Worm (Caenorhabditis elegans): ENCODE data around the gene mfsd-6.

mfsd-6 gene

DNA sequence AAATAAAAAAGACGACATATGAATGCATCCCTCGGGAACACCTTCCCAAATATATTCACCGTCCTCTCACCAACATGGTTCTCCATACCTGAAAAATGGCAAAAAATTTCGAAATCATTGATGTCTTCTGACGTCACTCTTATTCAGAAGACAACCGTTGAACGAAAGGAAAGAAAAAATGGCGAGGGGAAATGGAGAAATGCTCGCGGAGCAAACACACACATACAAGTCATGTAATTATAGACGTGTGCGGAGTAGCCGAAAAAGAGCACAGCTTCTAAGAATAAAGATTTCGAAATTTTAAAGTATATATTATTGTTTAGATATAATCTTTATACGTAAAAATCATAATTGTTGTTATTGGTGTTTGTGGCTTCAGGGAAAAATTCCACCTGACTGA, at the start of gene mfsd-6:
mfsd-6 (minus strand) TSS at position 88 of the 400 bp plus-strand sequence.
- no peak for TF ChIP-seq nhr-28 (tag; optimal IDR thresholded peaks at IDR 0.05)
- TF ChIP-seq lsy-2 (tag; optimal IDR thresholded peaks at IDR 0.05): no peak
- no peak for TF ChIP-seq bed-3 (GFP tag; optimal IDR thresholded peaks at IDR 0.05)
- TF ChIP-seq tbx-8 (GFP tag; optimal IDR thresholded peaks at IDR 0.05): no peak

DNA sequence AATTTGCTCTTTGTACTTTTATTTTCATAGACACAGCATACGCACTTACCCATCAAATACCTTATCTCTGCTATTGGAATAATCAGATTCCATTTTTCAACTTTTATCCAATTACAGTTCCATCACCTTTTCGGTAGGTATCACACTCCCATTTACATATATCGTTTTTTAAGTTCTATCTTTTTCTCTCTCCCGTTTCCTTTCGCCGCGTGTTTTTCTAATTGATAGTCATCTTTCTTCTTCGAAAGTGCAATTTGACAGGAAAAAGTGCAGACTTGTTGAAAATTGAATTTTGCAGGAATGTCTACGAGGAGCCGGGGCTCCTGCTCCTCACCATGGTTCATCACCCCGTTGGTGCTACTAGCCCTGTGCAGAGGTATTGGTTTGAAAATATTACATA, 45.9 kb upstream of the mfsd-6 start, which contains the start of gene fbn-1:
fbn-1 (plus strand) TSS at position 301 of the 400 bp plus-strand sequence.
- TF ChIP-seq flh-1 (GFP tag; optimal IDR thresholded peaks at IDR 0.05) (no peak), cnd-1 (tag; optimal IDR thresholded peaks at IDR 0.05) (no peak), mls-2 (tag; optimal IDR thresholded peaks at IDR 0.05) (no peak), elt-1 (tag; optimal IDR thresholded peaks at IDR 0.05; ENCODE audit: borderline replicate concordance, insufficient read depth) (no peak), ceh-39 (tag; optimal IDR thresholded peaks at IDR 0.05) (no peak), pha-4 (tag; optimal IDR thresholded peaks at IDR 0.05) (no peak)

DNA sequence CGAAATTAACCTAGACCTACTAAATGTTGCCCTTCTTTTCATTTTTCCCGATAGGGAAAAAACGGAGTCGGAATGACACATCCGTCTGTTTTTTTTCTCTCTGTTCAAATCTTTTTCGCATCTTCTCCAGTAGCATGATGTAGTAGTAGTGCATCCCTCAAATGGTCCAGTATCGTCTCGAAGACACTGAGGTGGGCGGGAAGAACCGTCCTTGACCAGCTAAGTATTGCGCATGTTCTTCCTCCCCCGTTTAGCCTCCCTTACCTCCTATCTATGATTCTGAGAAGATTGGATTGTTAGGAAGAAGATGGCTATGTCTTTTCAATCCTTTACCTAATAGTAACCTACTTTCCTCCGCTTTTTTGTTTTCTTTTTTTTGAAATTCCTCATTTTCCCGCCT, 43.7 kb upstream of the mfsd-6 start:
- no peak for TF ChIP-seq lsy-2 (tag; optimal IDR thresholded peaks at IDR 0.05)
- peak; percentile 38 for TF ChIP-seq ham-2 (GFP tag; optimal IDR thresholded peaks at IDR 0.05)
- TF ChIP-seq elt-1 (tag; optimal IDR thresholded peaks at IDR 0.05; ENCODE audit: borderline replicate concordance, insufficient read depth): peak; percentile 32

DNA sequence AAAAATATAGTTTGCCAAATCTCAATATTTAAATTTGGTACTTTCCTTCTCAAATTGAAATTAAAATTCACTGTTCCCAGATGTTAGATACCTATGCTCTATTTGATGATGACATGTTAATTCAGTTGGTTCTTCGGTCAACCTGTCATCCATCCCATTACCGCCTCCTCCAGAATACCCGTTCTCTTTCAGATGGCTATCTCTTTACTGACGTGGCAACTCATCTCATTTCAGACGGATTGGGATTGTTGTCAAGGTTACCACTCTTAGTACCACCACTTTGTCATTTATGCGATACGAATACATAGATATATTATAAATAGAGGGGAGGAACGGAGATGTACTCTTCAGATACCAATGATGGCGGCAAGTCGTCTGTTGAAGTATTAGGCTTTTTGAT, 42.1 kb upstream of the mfsd-6 start:
- TF ChIP-seq nhr-2 (tag; optimal IDR thresholded peaks at IDR 0.05) (peak; percentile 75), nhr-12 (tag; optimal IDR thresholded peaks at IDR 0.05) (no peak), M03D4.4 (tag; optimal IDR thresholded peaks at IDR 0.05) (no peak), sem-2 (GFP tag; optimal IDR thresholded peaks at IDR 0.05) (no peak), bed-3 (GFP tag; optimal IDR thresholded peaks at IDR 0.05) (no peak), nhr-237 (tag; optimal IDR thresholded peaks at IDR 0.05) (no peak), cnd-1 (tag; optimal IDR thresholded peaks at IDR 0.05) (no peak), lin-13 (tag; optimal IDR thresholded peaks at IDR 0.05) (no peak), flh-1 (GFP tag; optimal IDR thresholded peaks at IDR 0.05) (no peak), ceh-83 (GFP tag; optimal IDR thresholded peaks at IDR 0.05) (no peak), nhr-28 (tag; optimal IDR thresholded peaks at IDR 0.05) (no peak), elt-1 (tag; optimal IDR thresholded peaks at IDR 0.05; ENCODE audit: borderline replicate concordance, insufficient read depth) (peak; percentile 31), snpc-4 (tag; optimal IDR thresholded peaks at IDR 0.05) (no peak), elt-3 (tag; optimal IDR thresholded peaks at IDR 0.05) (no peak), ceh-43 (GFP tag; optimal IDR thresholded peaks at IDR 0.05) (no peak), blmp-1 (tag; optimal IDR thresholded peaks at IDR 0.05) (no peak), unc-62 (GFP tag; optimal IDR thresholded peaks at IDR 0.05) (peak; percentile 29)

DNA sequence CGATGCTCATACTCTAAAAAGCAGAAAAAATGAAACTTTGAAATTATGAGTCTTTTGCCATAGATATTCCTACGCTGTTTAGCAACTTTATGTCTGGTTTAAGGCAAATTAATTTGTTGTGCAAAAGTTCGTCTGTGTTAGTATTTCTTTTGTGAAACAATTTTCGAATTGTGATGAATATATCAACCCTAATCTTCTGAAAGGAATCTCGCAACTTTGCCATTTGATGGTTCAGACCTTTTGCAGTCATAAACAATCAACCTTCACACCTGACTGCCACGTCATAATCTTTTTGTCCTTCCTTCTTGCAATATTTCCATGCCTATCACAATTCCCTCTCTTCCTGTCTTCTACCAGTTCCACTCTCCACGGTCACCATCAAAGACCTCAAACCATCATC, 40.6 kb upstream of the mfsd-6 start:
- no peak for TF ChIP-seq sptf-1 (tag; optimal IDR thresholded peaks at IDR 0.05)

DNA sequence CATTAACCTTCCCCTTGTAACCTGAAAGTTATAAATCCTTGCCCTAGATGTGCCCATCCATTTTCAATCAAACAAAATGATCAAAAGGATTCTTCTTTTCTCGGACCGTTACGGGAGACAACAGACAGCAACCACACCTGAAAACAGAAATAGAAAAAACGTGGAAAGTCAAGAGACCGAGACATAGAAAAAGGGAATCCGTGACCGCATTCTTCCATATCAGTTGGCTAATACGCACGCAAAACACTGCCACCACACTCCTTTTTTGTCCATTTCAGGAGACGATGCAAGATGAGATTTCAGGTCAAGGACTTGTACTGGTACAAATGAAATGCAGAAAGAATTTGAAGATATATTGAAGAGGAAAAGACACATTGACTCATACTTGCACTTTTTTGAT, 39.1 kb upstream of the mfsd-6 start:
- no peak for TF ChIP-seq pha-4 (tag; optimal IDR thresholded peaks at IDR 0.05)

DNA sequence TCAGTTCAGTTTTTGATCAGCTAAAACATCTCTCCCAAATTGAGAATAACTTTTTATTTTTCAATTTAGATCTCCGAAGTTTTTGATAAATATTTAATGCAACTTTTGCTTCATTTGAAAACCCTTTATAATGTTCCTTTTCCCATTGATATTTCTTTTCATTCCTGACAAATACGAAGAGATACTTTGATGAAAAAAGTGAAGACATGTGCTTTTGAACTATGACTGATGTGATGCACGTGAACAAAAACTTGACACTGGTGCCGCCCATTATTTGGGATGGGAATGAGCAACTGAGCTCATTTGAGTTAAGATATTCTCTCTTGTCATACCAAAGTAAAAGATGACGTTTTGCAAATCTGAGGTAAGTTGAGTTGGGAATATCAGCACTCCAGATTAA, 37.0 kb upstream of the mfsd-6 start, which contains the start of gene T04A6.1:
T04A6.1 (plus strand) TSS at position 301 of the 400 bp plus-strand sequence.
- TF ChIP-seq unc-39 (tag; optimal IDR thresholded peaks at IDR 0.05) (no peak), mls-2 (tag; optimal IDR thresholded peaks at IDR 0.05) (no peak), sem-2 (GFP tag; optimal IDR thresholded peaks at IDR 0.05) (no peak), M03D4.4 (tag; optimal IDR thresholded peaks at IDR 0.05) (no peak), lin-13 (tag; optimal IDR thresholded peaks at IDR 0.05) (no peak), pha-4 (tag; optimal IDR thresholded peaks at IDR 0.05) (no peak), elt-1 (tag; optimal IDR thresholded peaks at IDR 0.05; ENCODE audit: borderline replicate concordance, insufficient read depth) (no peak), nhr-2 (tag; optimal IDR thresholded peaks at IDR 0.05) (no peak), elt-3 (tag; optimal IDR thresholded peaks at IDR 0.05) (no peak)

DNA sequence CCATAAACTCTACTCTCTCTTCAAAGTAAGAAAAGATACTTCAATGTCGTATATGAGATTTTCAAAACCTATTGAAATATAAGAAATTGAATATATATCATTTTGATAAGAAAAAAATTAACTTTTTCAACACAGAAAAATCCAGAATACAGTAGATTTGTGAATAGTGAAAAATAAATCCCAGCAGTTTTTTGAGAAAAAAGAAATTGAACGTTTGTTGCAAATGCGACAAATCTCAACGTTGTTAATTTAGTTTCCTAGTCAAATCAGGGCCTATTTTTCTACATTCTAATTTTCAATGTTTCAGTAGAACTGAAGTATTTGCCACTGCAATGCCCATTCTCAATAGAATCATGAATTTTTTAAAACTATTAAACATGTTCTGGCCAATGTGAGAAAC, 35.3 kb upstream of the mfsd-6 start, which contains the start of gene T04A6.2:
T04A6.2 (plus strand) TSS at position 301 of the 400 bp plus-strand sequence.
- TF ChIP-seq ceh-39 (tag; optimal IDR thresholded peaks at IDR 0.05) (no peak), unc-62 (GFP tag; optimal IDR thresholded peaks at IDR 0.05) (no peak), tbx-8 (GFP tag; optimal IDR thresholded peaks at IDR 0.05) (no peak)

Data from whole organism, mixed stage, embryonic.